Worm (Caenorhabditis elegans) whole organism, young adult: ENCODE results near the gene trpp-6.

Experiments used
- B0336.3 ChIP-seq: fragments of 200-800 bp; sonication (Bioruptor generic); IDR thresholded peaks from 2 replicates; pipeline ENCODE4 v1.3.6; 2022; ENCODE audit warnings: missing genetic modification characterization, missing compliant biosample characterization
- F37B4.10 ChIP-seq: fragments of 200-800 bp; sonication (Bioruptor generic); IDR thresholded peaks from 2 replicates; pipeline ENCODE4 v1.3.6; 2022; ENCODE audit warnings: missing genetic modification characterization, missing compliant biosample characterization
- F39B2.1 ChIP-seq: fragments of 200-800 bp; sonication (Bioruptor generic); IDR thresholded peaks from 2 replicates; pipeline ENCODE4 v1.3.6; 2022; ENCODE audit warnings: missing genetic modification reagents, missing genetic modification characterization, missing compliant biosample characterization
- ZK185.1 ChIP-seq: sonication (generic microtip); optimal IDR thresholded peaks from 2 replicates; lab custom pipeline; 2016; ENCODE audit warnings: mild to moderate bottlenecking, missing genetic modification characterization, missing compliant biosample characterization; ENCODE audit not compliant: poor library complexity, severe bottlenecking
- ama-1 ChIP-seq, 3 experiments: fragments of 150-350 bp in 1 of 3; sonication (generic microtip) in 2 of 3; optimal IDR thresholded peaks; 2 replicates each; lab custom pipeline; 2014 to 2018; ENCODE audit warnings: missing biosample characterization in 2 of 3, missing genetic modification characterization in 2 of 3, missing genetic modification reagents in 2 of 3
- bed-1 ChIP-seq: fragments of 200-800 bp; sonication (Bioruptor generic); IDR thresholded peaks from 2 replicates; pipeline ENCODE4 v1.3.6; 2022; ENCODE audit warnings: missing genetic modification reagents, missing genetic modification characterization, missing compliant biosample characterization
- lin-35 ChIP-seq, 3 experiments: fragments of 150-350 bp in 2 of 3; sonication (generic microtip) in 1 of 3; optimal IDR thresholded peaks; 2 replicates each; lab custom pipeline; 2014 to 2018; ENCODE audit warnings: missing biosample characterization in 3 of 3, missing genetic modification characterization in 3 of 3, missing genetic modification reagents in 3 of 3
- nfya-1 ChIP-seq: sonication (generic microtip); optimal IDR thresholded peaks from 2 replicates; lab custom pipeline; 2017; ENCODE audit warnings: antibody characterized with exemption, missing compliant biosample characterization, missing genetic modification characterization, borderline replicate concordance; ENCODE audit not compliant: insufficient read depth
- snpc-4 ChIP-seq, 5 experiments: fragments of 150-350 bp in 1 of 5; sonication (generic microtip) in 4 of 5; optimal IDR thresholded peaks; 2 replicates each; lab custom pipeline; 2014 to 2018; ENCODE audit warnings: missing genetic modification characterization in 5 of 5, missing biosample characterization in 3 of 5, antibody characterized with exemption in 2 of 5, mild to moderate bottlenecking in 2 of 5, missing compliant biosample characterization in 2 of 5, missing genotype in 2 of 5, moderate library complexity in 2 of 5, missing genetic modification reagents in 1 of 5
- tbx-9 ChIP-seq: sonication (generic microtip); optimal IDR thresholded peaks from 2 replicates; lab custom pipeline; 2016; ENCODE audit warnings: borderline replicate concordance, missing genetic modification characterization, inconsistent platforms, missing compliant biosample characterization
- unc-130 ChIP-seq: sonication (generic microtip); optimal IDR thresholded peaks from 2 replicates; lab custom pipeline; 2016; ENCODE audit warnings: missing genetic modification reagents, missing genetic modification characterization, missing compliant biosample characterization
- unc-62 ChIP-seq: fragments of 150-350 bp; optimal IDR thresholded peaks from 2 replicates; lab custom pipeline; 2014; ENCODE audit warnings: missing biosample characterization, missing genetic modification reagents, missing genetic modification characterization

ce11 chrV:9943039-9943438 lies 48.7 kb upstream of the trpp-6 start, which contains the start of gene fipr-12:
- TF ChIP-seq bed-1 (GFP tag; lab: Robert Waterston, UW) (no peak), lin-35 (GFP tag; optimal IDR thresholded peaks at IDR 0.05; lab: Kevin White, UChicago) (no peak), F39B2.1 (GFP tag; lab: Robert Waterston, UW) (no peak), F37B4.10 (GFP tag; lab: Robert Waterston, UW) (no peak), ZK185.1 (tag; lab: Kevin White, UChicago) (no peak), snpc-4 (GFP tag; optimal IDR thresholded peaks at IDR 0.05; lab: Kevin White, UChicago) (no peak), snpc-4 (tag; optimal IDR thresholded peaks at IDR 0.05; lab: Kevin White, UChicago) (no peak), nfya-1 (no peak), unc-130 (GFP tag; lab: Kevin White, UChicago) (no peak), unc-62 (GFP tag; lab: Kevin White, UChicago) (no peak), B0336.3 (GFP tag; lab: Robert Waterston, UW) (no peak), tbx-9 (no peak), ama-1 (optimal IDR thresholded peaks at IDR 0.05; lab: Kevin White, UChicago) (no peak), ama-1 (GFP tag; optimal IDR thresholded peaks at IDR 0.05; lab: Kevin White, UChicago) (no peak)
